Worm (Caenorhabditis elegans) whole organism, mixed stage, embryonic: ENCODE results near the gene T15B7.15.

ENCODE experiments used
- M03D4.4 ChIP-seq: sonication (generic microtip); optimal IDR thresholded peaks from 2 replicates; lab custom pipeline; 2017; ENCODE audit warnings: mild to moderate bottlenecking, missing genetic modification characterization, missing compliant biosample characterization
- bed-3 ChIP-seq: fragments of 200-800 bp; sonication (Bioruptor generic); optimal IDR thresholded peaks from 3 replicates; lab custom pipeline; 2018; ENCODE audit warnings: mild to moderate bottlenecking, missing genetic modification characterization, moderate library complexity, missing compliant biosample characterization
- ceh-39 ChIP-seq: fragments of 150-350 bp; optimal IDR thresholded peaks from 2 replicates; lab custom pipeline; 2014; ENCODE audit warnings: missing biosample characterization, missing genetic modification characterization
- elt-3 ChIP-seq: fragments of 150-350 bp; optimal IDR thresholded peaks from 2 replicates; lab custom pipeline; 2014; ENCODE audit warnings: missing biosample characterization, missing genetic modification characterization
- lsy-2 ChIP-seq: fragments of 150-350 bp; optimal IDR thresholded peaks from 2 replicates; lab custom pipeline; 2014; ENCODE audit warnings: missing biosample characterization, missing genetic modification characterization
- mab-5 ChIP-seq: fragments of 150-350 bp; optimal IDR thresholded peaks from 2 replicates; lab custom pipeline; 2014; ENCODE audit warnings: missing biosample characterization, missing genetic modification characterization
- mep-1 ChIP-seq: fragments of 150-350 bp; optimal IDR thresholded peaks from 2 replicates; lab custom pipeline; 2017; ENCODE audit warnings: missing biosample characterization, missing genetic modification reagents, missing genetic modification characterization, inconsistent platforms
- nhr-12 ChIP-seq: fragments of 150-350 bp; optimal IDR thresholded peaks from 2 replicates; lab custom pipeline; 2014; ENCODE audit warnings: missing biosample characterization, missing genetic modification characterization
- pha-4 ChIP-seq: fragments of 150-350 bp; optimal IDR thresholded peaks from 2 replicates; lab custom pipeline; 2018; ENCODE audit warnings: missing biosample characterization, missing genetic modification reagents, missing genetic modification characterization
- snpc-4 ChIP-seq: fragments of 150-350 bp; optimal IDR thresholded peaks from 2 replicates; lab custom pipeline; 2014; ENCODE audit warnings: missing biosample characterization, missing genetic modification characterization
- sptf-1 ChIP-seq: sonication (generic microtip); optimal IDR thresholded peaks from 2 replicates; lab custom pipeline; 2017; ENCODE audit warnings: mild to moderate bottlenecking, missing genetic modification characterization, moderate library complexity, missing compliant biosample characterization
- unc-62 ChIP-seq: fragments of 150-350 bp; optimal IDR thresholded peaks from 2 replicates; lab custom pipeline; 2014; ENCODE audit warnings: missing biosample characterization, missing genetic modification reagents, missing genetic modification characterization

DNA sequence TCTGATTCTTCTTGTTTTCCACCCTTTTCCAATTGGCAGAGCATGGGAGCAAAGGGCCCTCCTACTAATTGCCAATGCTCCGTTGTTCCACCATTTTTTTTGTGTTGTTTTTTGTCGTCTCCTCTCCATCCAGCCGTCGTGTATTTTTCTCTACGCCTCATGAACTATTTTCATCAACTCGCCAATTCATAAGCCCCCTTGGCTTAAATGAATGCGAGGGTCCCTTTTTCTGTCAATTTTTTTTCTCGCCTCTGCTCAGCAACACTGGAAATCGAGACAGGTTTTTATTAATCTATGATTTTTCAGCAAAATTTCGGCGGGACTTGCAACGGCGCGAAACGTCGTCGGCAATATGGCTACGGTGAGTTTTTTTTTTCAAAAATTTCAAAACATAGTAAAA is 42.6 kb upstream of the T15B7.15 start, which contains the start of gene unc-70:
- TF ChIP-seq M03D4.4 (tag; lab: Kevin White, UChicago) (no peak), pha-4 (tag; lab: Kevin White, UChicago) (no peak), elt-3 (no peak), mep-1 (tag; lab: Kevin White, UChicago) (no peak), nhr-12 (no peak), lsy-2 (tag; lab: Kevin White, UChicago) (no peak), mab-5 (tag; lab: Kevin White, UChicago) (no peak), sptf-1 (tag; lab: Kevin White, UChicago) (no peak), unc-62 (no peak), bed-3 (GFP tag; lab: Kevin White, UChicago) (no peak), ceh-39 (tag; lab: Kevin White, UChicago) (no peak), snpc-4 (tag; lab: Kevin White, UChicago) (no peak)
